Fruit fly (Drosophila melanogaster): ENCODE results near the gene Npc2d.

Gene Npc2d

dm6 chr3R:10042664-10043372, 13.1 kb downstream of the Npc2d start, which contains the start of the genes Mical and CG3909 (continued):
- TF ChIP-seq ato (GFP tag; IDR thresholded peaks at IDR 0.05; ENCODE audit: partially characterized antibody) (peak; percentile 70), croc (GFP tag; conservative IDR thresholded peaks at IDR 0.05) (peak; percentile 53), Meics (GFP tag; optimal IDR thresholded peaks at IDR 0.05) (peak; percentile 84), Nf-YA (GFP tag; IDR thresholded peaks at IDR 0.05) (peak; percentile 78), Sox100B (GFP tag; optimal IDR thresholded peaks at IDR 0.05) (peak; percentile 83), wor (GFP tag; IDR thresholded peaks at IDR 0.05) (peak; percentile 60; the same call in 1 of the 2 replicates), CkIIα-i1 (GFP tag; IDR thresholded peaks at IDR 0.05) (no peak), CG9437 (GFP tag; optimal IDR thresholded peaks at IDR 0.05) (peak; percentile 77), Med (GFP tag) (peak; percentile 83), CG32767 (GFP tag; IDR thresholded peaks at IDR 0.05) (peak; percentile 76; the same call in 1 of the 2 replicates), CG4820 (GFP tag; optimal IDR thresholded peaks at IDR 0.05) (peak; percentile 64), fd96Cb (tag; optimal IDR thresholded peaks at IDR 0.05) (peak; percentile 78), CG9932 (GFP tag; IDR thresholded peaks at IDR 0.05) (peak; percentile 96), Dip2 (GFP tag; IDR thresholded peaks at IDR 0.05) (no peak), tll (GFP tag; optimal IDR thresholded peaks at IDR 0.05) (peak in 1 of 2 experiments; percentile 12), D19A (tag; optimal IDR thresholded peaks at IDR 0.05) (peak; percentile 82), sens-2 (GFP tag; IDR thresholded peaks at IDR 0.05) (peak; percentile 48), Fer1 (GFP tag; optimal IDR thresholded peaks at IDR 0.05) (peak; percentile 79), CG5180 (GFP tag; optimal IDR thresholded peaks at IDR 0.05) (peak; percentile 32), aop (GFP tag; IDR thresholded peaks at IDR 0.05) (peak; percentile 43; the same call in 1 of the 2 replicates), hb (GFP tag; IDR thresholded peaks at IDR 0.05; ENCODE audit: partially characterized antibody) (peak; percentile 56; the same call in 1 of the 3 replicates), CG9215 (GFP tag; IDR thresholded peaks at IDR 0.05) (peak; percentile 84), org-1 (GFP tag; optimal IDR thresholded peaks at IDR 0.05) (peak; percentile 16), CG12104 (GFP tag; optimal IDR thresholded peaks at IDR 0.05) (peak; percentile 80), tgo (GFP tag; IDR thresholded peaks at IDR 0.05) (peak; percentile 95), CG14667 (GFP tag; IDR thresholded peaks at IDR 0.05) (peak; percentile 89), CG7987 (GFP tag; optimal IDR thresholded peaks at IDR 0.05) (no peak), inv (GFP tag; IDR thresholded peaks at IDR 0.05; ENCODE audit: partially characterized antibody) (peak; percentile 32), ro (GFP tag; IDR thresholded peaks at IDR 0.05) (no peak; the same call in 1 of the 2 replicates), insv (GFP tag; optimal IDR thresholded peaks at IDR 0.05) (peak in 1 of 2 experiments; percentile 46), Ets97D (GFP tag; optimal IDR thresholded peaks at IDR 0.05) (peak; percentile 37), CG2712 (tag; optimal IDR thresholded peaks at IDR 0.05) (peak; percentile 93), CG7963 (GFP tag; IDR thresholded peaks at IDR 0.05; ENCODE audit: partially characterized antibody) (no peak; the same call in 2 of the 3 replicates), Aef1 (GFP tag; IDR thresholded peaks at IDR 0.05) (peak; percentile 84), CG9876 (GFP tag; optimal IDR thresholded peaks at IDR 0.05) (no peak), bbx (GFP tag; IDR thresholded peaks at IDR 0.05; ENCODE audit: partially characterized antibody) (peak; percentile 50; the same call in 1 of the 2 replicates), crc (GFP tag; optimal IDR thresholded peaks at IDR 0.05) (no peak), Tbp (GFP tag; optimal IDR thresholded peaks at IDR 0.05) (no peak), Taf1 (GFP tag; IDR thresholded peaks at IDR 0.05) (peak; percentile 87), Atf3 (GFP tag; optimal IDR thresholded peaks at IDR 0.05) (no peak), CG15696 (tag; optimal IDR thresholded peaks at IDR 0.05) (peak; percentile 80), CG11398 (GFP tag; optimal IDR thresholded peaks at IDR 0.05) (no peak), CG6791 (GFP tag; IDR thresholded peaks at IDR 0.05; ENCODE audit: partially characterized antibody) (0 out of 3 replicates have a peak, but pooled peaks have one; percentile 30), oc (tag; optimal IDR thresholded peaks at IDR 0.05) (peak; percentile 71), sqz (GFP tag; optimal IDR thresholded peaks at IDR 0.05) (no peak), Spps (tag; optimal IDR thresholded peaks at IDR 0.05) (peak; percentile 37), Hand (GFP tag; optimal IDR thresholded peaks at IDR 0.05) (peak; percentile 60), Oli (tag; optimal IDR thresholded peaks at IDR 0.05) (peak; percentile 74)
